Fruit fly (Drosophila melanogaster) whole organism, embryonic: ENCODE data around the gene CG8420.

Experiments used
- CG10147 ChIP-seq: fragments of 200-800 bp; sonication (Bioruptor generic); optimal IDR thresholded peaks from 2 replicates; lab custom pipeline; 2019; ENCODE audit warnings: missing biosample characterization, mild to moderate bottlenecking, missing genetic modification characterization, moderate library complexity
- CG10543 ChIP-seq: fragments of 200-800 bp; sonication (Bioruptor generic); optimal IDR thresholded peaks from 3 replicates; lab custom pipeline; 2017; ENCODE audit warnings: missing biosample characterization, mild to moderate bottlenecking, missing genetic modification characterization, moderate library complexity
- CG11456 ChIP-seq: fragments of 200-800 bp; sonication (Bioruptor generic); IDR thresholded peaks from 3 replicates; pipeline ENCODE4 v1.3.6; 2022; ENCODE audit warnings: missing biosample characterization, missing genetic modification characterization
- CG11723 ChIP-seq: fragments of 200-800 bp; sonication (Bioruptor generic); optimal IDR thresholded peaks from 2 replicates; lab custom pipeline; 2017; ENCODE audit warnings: missing biosample characterization, mild to moderate bottlenecking, missing genetic modification characterization
- CG12769 ChIP-seq: fragments of 200-800 bp; sonication (Bioruptor generic); optimal IDR thresholded peaks from 2 replicates; lab custom pipeline; 2019; ENCODE audit warnings: missing biosample characterization, mild to moderate bottlenecking, missing genetic modification characterization, moderate library complexity
- CG12942 ChIP-seq: fragments of 200-800 bp; sonication (Bioruptor generic); optimal IDR thresholded peaks from 3 replicates; lab custom pipeline; 2016; ENCODE audit warnings: missing biosample characterization, missing genetic modification characterization
- CG13123 ChIP-seq: fragments of 200-800 bp; sonication (Bioruptor generic); optimal IDR thresholded peaks from 2 replicates; lab custom pipeline; 2016; ENCODE audit warnings: missing biosample characterization, missing genetic modification characterization
- CG13287 ChIP-seq: fragments of 200-800 bp; sonication (Bioruptor generic); IDR thresholded peaks from 2 replicates; pipeline ENCODE4 v1.3.6; 2022; ENCODE audit warnings: missing biosample characterization, missing genetic modification characterization; ENCODE audit not compliant: partially characterized antibody
- CG1647 ChIP-seq: fragments of 200-800 bp; sonication (Bioruptor generic); optimal IDR thresholded peaks from 3 replicates; lab custom pipeline; 2016; ENCODE audit warnings: missing biosample characterization, missing genetic modification characterization
- CG2129 ChIP-seq: fragments of 200-800 bp; sonication (Bioruptor generic); IDR thresholded peaks from 2 replicates; pipeline ENCODE4 v1.3.6; 2022; ENCODE audit warnings: missing biosample characterization, missing genetic modification characterization; ENCODE audit not compliant: partially characterized antibody
- CG2889 ChIP-seq: fragments of 200-800 bp; sonication (Bioruptor generic); IDR thresholded peaks from 3 replicates; pipeline ENCODE4 v1.3.6; 2022; ENCODE audit warnings: missing biosample characterization, missing genetic modification characterization
- CG30403 ChIP-seq: fragments of 200-800 bp; sonication (Bioruptor generic); optimal IDR thresholded peaks from 3 replicates; lab custom pipeline; 2016; ENCODE audit warnings: missing biosample characterization, missing genetic modification characterization
- CG3163 ChIP-seq: fragments of 200-800 bp; sonication (Bioruptor generic); optimal IDR thresholded peaks from 3 replicates; lab custom pipeline; 2016; ENCODE audit warnings: missing biosample characterization, missing genetic modification characterization
- CG34376 ChIP-seq: fragments of 200-800 bp; sonication (Bioruptor generic); optimal IDR thresholded peaks from 2 replicates; lab custom pipeline; 2018; ENCODE audit warnings: missing biosample characterization, mild to moderate bottlenecking, missing genetic modification characterization
- CG34422 ChIP-seq: fragments of 200-800 bp; sonication (Bioruptor generic); IDR thresholded peaks from 3 replicates; pipeline ENCODE4 v1.3.6; 2022; ENCODE audit warnings: missing biosample characterization, missing genetic modification characterization
- CG4282 ChIP-seq: fragments of 200-800 bp; sonication (Bioruptor generic); optimal IDR thresholded peaks from 2 replicates; lab custom pipeline; 2016; ENCODE audit warnings: missing biosample characterization, missing genetic modification characterization
- CG4854 ChIP-seq: fragments of 200-800 bp; sonication (Bioruptor generic); optimal IDR thresholded peaks from 2 replicates; lab custom pipeline; 2016; ENCODE audit warnings: missing biosample characterization, missing genetic modification characterization, inconsistent platforms
- CG9932 ChIP-seq: fragments of 200-800 bp; sonication (Bioruptor generic); IDR thresholded peaks from 2 replicates; pipeline ENCODE4 v1.3.6; 2022; ENCODE audit warnings: missing biosample characterization, missing genetic modification characterization
- CkIIα-i1 ChIP-seq: fragments of 200-800 bp; sonication (Bioruptor generic); IDR thresholded peaks from 2 replicates; pipeline ENCODE4 v1.3.6; 2022; ENCODE audit warnings: missing biosample characterization, missing genetic modification characterization
- Dad ChIP-seq: fragments of 200-800 bp; sonication (Bioruptor generic); optimal IDR thresholded peaks from 3 replicates; lab custom pipeline; 2016; ENCODE audit warnings: missing biosample characterization, missing genetic modification characterization
- Doc2 ChIP-seq: fragments of 200-800 bp; sonication (Bioruptor generic); IDR thresholded peaks from 2 replicates; pipeline ENCODE4 v1.3.6; 2022; ENCODE audit warnings: missing biosample characterization, missing genetic modification characterization
- Drgx ChIP-seq: fragments of 200-800 bp; sonication (Bioruptor generic); IDR thresholded peaks from 2 replicates; pipeline ENCODE4 v1.3.6; 2022; ENCODE audit warnings: missing biosample characterization, missing genetic modification characterization
- Meics ChIP-seq: fragments of 200-800 bp; sonication (Bioruptor generic); optimal IDR thresholded peaks from 2 replicates; lab custom pipeline; 2017; ENCODE audit warnings: missing biosample characterization, mild to moderate bottlenecking, missing genetic modification characterization
- Opbp ChIP-seq: fragments of 200-800 bp; sonication (Bioruptor generic); IDR thresholded peaks from 3 replicates; pipeline ENCODE4 v1.3.6; 2022; ENCODE audit warnings: missing biosample characterization, missing genetic modification characterization; ENCODE audit not compliant: partially characterized antibody
- Ravus ChIP-seq: fragments of 200-800 bp; sonication (Bioruptor generic); IDR thresholded peaks from 2 replicates; pipeline ENCODE4 v1.3.6; 2022; ENCODE audit warnings: missing biosample characterization, missing genetic modification characterization
- Sox100B ChIP-seq: fragments of 200-800 bp; sonication (Bioruptor generic); optimal IDR thresholded peaks from 3 replicates; lab custom pipeline; 2018; ENCODE audit warnings: missing biosample characterization, mild to moderate bottlenecking, missing genetic modification characterization
- Sry-β ChIP-seq: fragments of 200-800 bp; sonication (Bioruptor generic); optimal IDR thresholded peaks from 2 replicates; lab custom pipeline; 2018; ENCODE audit warnings: missing biosample characterization, mild to moderate bottlenecking, missing genetic modification characterization, moderate library complexity
- bcd ChIP-seq: fragments of 200-800 bp; sonication (Bioruptor generic); optimal IDR thresholded peaks from 2 replicates; lab custom pipeline; 2017; ENCODE audit warnings: missing biosample characterization, mild to moderate bottlenecking, missing genetic modification characterization
- cas ChIP-seq: fragments of 200-800 bp; sonication (Bioruptor generic); IDR thresholded peaks from 2 replicates; pipeline ENCODE4 v1.3.6; 2022; ENCODE audit warnings: missing biosample characterization, missing genetic modification characterization
- crc ChIP-seq: fragments of 200-800 bp; sonication (Bioruptor generic); optimal IDR thresholded peaks from 2 replicates; lab custom pipeline; 2016; ENCODE audit warnings: missing biosample characterization, missing genetic modification characterization
- crol ChIP-seq: fragments of 200-800 bp; sonication (Bioruptor generic); IDR thresholded peaks from 2 replicates; pipeline ENCODE4 v1.3.6; 2022; ENCODE audit warnings: missing biosample characterization, missing genetic modification characterization
- fd3F ChIP-seq: fragments of 200-800 bp; sonication (Bioruptor generic); optimal IDR thresholded peaks from 2 replicates; lab custom pipeline; 2018; ENCODE audit warnings: missing biosample characterization, mild to moderate bottlenecking, missing genetic modification characterization, moderate library complexity
- gcm ChIP-seq: fragments of 200-800 bp; sonication (Bioruptor generic); optimal IDR thresholded peaks from 2 replicates; lab custom pipeline; 2019; ENCODE audit warnings: missing biosample characterization, mild to moderate bottlenecking, missing genetic modification characterization, moderate library complexity
- grau ChIP-seq: fragments of 200-800 bp; optimal IDR thresholded peaks from 3 replicates; lab custom pipeline; 2019; ENCODE audit warnings: missing biosample characterization, mild to moderate bottlenecking, missing genetic modification characterization, moderate library complexity
- gro ChIP-seq: fragments of 200-800 bp; sonication (Bioruptor generic); optimal IDR thresholded peaks from 2 replicates; lab custom pipeline; 2016; ENCODE audit warnings: missing biosample characterization, missing genetic modification characterization
- jumu ChIP-seq: fragments of 200-800 bp; sonication (Bioruptor generic); optimal IDR thresholded peaks from 3 replicates; lab custom pipeline; 2016; ENCODE audit warnings: missing biosample characterization, missing genetic modification characterization
- kni ChIP-seq: fragments of 200-800 bp; sonication (Bioruptor generic); optimal IDR thresholded peaks from 3 replicates; lab custom pipeline; 2017; ENCODE audit warnings: mild to moderate bottlenecking, missing biosample characterization, missing genetic modification reagents, missing genetic modification characterization
- lilli ChIP-seq: fragments of 200-800 bp; sonication (Bioruptor generic); optimal IDR thresholded peaks from 3 replicates; lab custom pipeline; 2016; ENCODE audit warnings: missing biosample characterization, missing genetic modification characterization
- luna ChIP-seq: fragments of 200-800 bp; sonication (Bioruptor generic); optimal IDR thresholded peaks from 2 replicates; lab custom pipeline; 2016; ENCODE audit warnings: missing biosample characterization, missing genetic modification characterization
- org-1 ChIP-seq: fragments of 200-800 bp; sonication (Bioruptor generic); optimal IDR thresholded peaks from 2 replicates; lab custom pipeline; 2017; ENCODE audit warnings: missing biosample characterization, missing genetic modification characterization
- pfk ChIP-seq: fragments of 200-800 bp; sonication (Bioruptor generic); optimal IDR thresholded peaks from 2 replicates; lab custom pipeline; 2018; ENCODE audit warnings: missing biosample characterization, mild to moderate bottlenecking, missing genetic modification characterization, moderate library complexity
- pzg ChIP-seq: fragments of 200-800 bp; sonication (Bioruptor generic); optimal IDR thresholded peaks from 3 replicates; lab custom pipeline; 2018; ENCODE audit warnings: missing biosample characterization, mild to moderate bottlenecking, missing genetic modification characterization, moderate library complexity
- row ChIP-seq: fragments of 200-800 bp; sonication (Bioruptor generic); IDR thresholded peaks from 3 replicates; pipeline ENCODE4 v1.3.6; 2022; ENCODE audit warnings: missing biosample characterization, missing genetic modification characterization
- sisA ChIP-seq: fragments of 200-800 bp; sonication (Bioruptor generic); IDR thresholded peaks from 2 replicates; pipeline ENCODE4 v1.3.6; 2022; ENCODE audit warnings: missing biosample characterization, missing genetic modification characterization
- sna ChIP-seq: fragments of 200-800 bp; sonication (Bioruptor generic); IDR thresholded peaks from 2 replicates; pipeline ENCODE4 v1.3.6; 2022; ENCODE audit warnings: missing biosample characterization, missing genetic modification characterization; ENCODE audit not compliant: partially characterized antibody
- ssp ChIP-seq: fragments of 200-800 bp; sonication (Bioruptor generic); IDR thresholded peaks from 2 replicates; pipeline ENCODE4 v1.3.6; 2022; ENCODE audit warnings: missing biosample characterization, missing genetic modification characterization
- tll ChIP-seq, 2 experiments: fragments of 200-800 bp in 1 of 2; fragments of >200 bp in 1 of 2; sonication (Bioruptor generic) in 1 of 2; optimal IDR thresholded peaks; 2 replicates each; lab custom pipeline; 2017 to 2019; ENCODE audit warnings: missing biosample characterization in 2 of 2, missing genetic modification characterization in 2 of 2, mild to moderate bottlenecking in 1 of 2, moderate library complexity in 1 of 2
- usp ChIP-seq: fragments of >200 bp; optimal IDR thresholded peaks from 2 replicates; lab custom pipeline; 2017; ENCODE audit warnings: missing biosample characterization, missing genetic modification characterization
- vnd ChIP-seq: fragments of 200-800 bp; sonication (Bioruptor generic); IDR thresholded peaks from 3 replicates; pipeline ENCODE4 v1.3.6; 2022; ENCODE audit warnings: missing biosample characterization, missing genetic modification characterization; ENCODE audit not compliant: partially characterized antibody
- yki ChIP-seq: fragments of >200 bp; optimal IDR thresholded peaks from 3 replicates; lab custom pipeline; 2018

CG8420 gene

dm6 chr3R:9260421-9260973 is 14.0 kb downstream of the CG8420 start, which contains the start of gene ATP6AP2 (continued):
- TF ChIP-seq CG2129 (peak; percentile 51), Ravus (no peak), Opbp (GFP tag; lab: Robert Waterston, UW) (peak; percentile 85; the same call in 2 of the 3 replicates), CG34422 (GFP tag; lab: Robert Waterston, UW) (peak; percentile 41; the same call in 1 of the 3 replicates), CG13287 (GFP tag; lab: Robert Waterston, UW) (peak; percentile 86), luna (GFP tag; lab: Kevin White, UChicago) (no peak), CG11456 (peak; percentile 72; the same call in 2 of the 3 replicates), Drgx (GFP tag; lab: Robert Waterston, UW) (no peak; the same call in none of the 2 replicates), gro (GFP tag; lab: Kevin White, UChicago) (peak; percentile 11), org-1 (GFP tag; lab: Kevin White, UChicago) (no peak), ssp (GFP tag; lab: Robert Waterston, UW) (no peak), CG4854 (peak; percentile 5), lilli (GFP tag; lab: Kevin White, UChicago) (peak; percentile 58), CG11723 (GFP tag; lab: Kevin White, UChicago) (no peak), pfk (GFP tag; lab: Kevin White, UChicago) (peak; percentile 41), crol (GFP tag; lab: Robert Waterston, UW) (peak; percentile 90), Doc2 (no peak), CG1647 (GFP tag; lab: Kevin White, UChicago) (peak; percentile 10), CG3163 (GFP tag; lab: Kevin White, UChicago) (no peak), CG4282 (GFP tag; lab: Kevin White, UChicago) (no peak), yki (lab: Kevin White, UChicago) (no peak), row (GFP tag; lab: Robert Waterston, UW) (peak; percentile 90), CG10543 (peak; percentile 67), jumu (GFP tag; lab: Kevin White, UChicago) (no peak), gcm (peak; percentile 13), Sox100B (GFP tag; lab: Kevin White, UChicago) (no peak), usp (no peak), tll (GFP tag; optimal IDR thresholded peaks at IDR 0.05; lab: Kevin White, UChicago) (no peak), Dad (peak; percentile 10), fd3F (peak; percentile 32), pzg (GFP tag; lab: Kevin White, UChicago) (peak; percentile 82), CG13123 (peak; percentile 16), Sry-β (GFP tag; lab: Kevin White, UChicago) (peak; percentile 8), Meics (peak; percentile 55), grau (tag; lab: Kevin White, UChicago) (peak; percentile 68), CG10147 (no peak), kni (peak; percentile 14), CG12942 (peak; percentile 30), sna (peak; percentile 63), CkIIα-i1 (GFP tag; lab: Robert Waterston, UW) (no peak), CG34376 (GFP tag; lab: Kevin White, UChicago) (peak; percentile 54), cas (GFP tag; lab: Robert Waterston, UW) (peak; percentile 43; the same call in 1 of the 2 replicates), CG30403 (GFP tag; lab: Kevin White, UChicago) (peak; percentile 71), crc (GFP tag; lab: Kevin White, UChicago) (no peak), CG9932 (GFP tag; lab: Robert Waterston, UW) (peak; percentile 84), sisA (no peak), bcd (GFP tag; lab: Kevin White, UChicago) (peak; percentile 36), vnd (GFP tag; lab: Robert Waterston, UW) (peak; percentile 79), CG2889 (GFP tag; lab: Robert Waterston, UW) (no peak), CG12769 (tag; lab: Kevin White, UChicago) (no peak)
